Worm (Caenorhabditis elegans) whole organism, L3 larva: ENCODE data around the gene sap-140.

Source experiments
- ama-1 ChIP-seq: fragments of 150-350 bp; optimal IDR thresholded peaks from 2 replicates; lab custom pipeline; 2018
- fkh-10 ChIP-seq: sonication (generic microtip); optimal IDR thresholded peaks from 2 replicates; lab custom pipeline; 2017; ENCODE audit warnings: missing biosample characterization, missing genetic modification reagents, missing genetic modification characterization
- fos-1 ChIP-seq: fragments of 150-350 bp; optimal IDR thresholded peaks from 2 replicates; lab custom pipeline; 2014; ENCODE audit warnings: missing biosample characterization, missing genetic modification characterization
- lin-15B ChIP-seq: fragments of 150-350 bp; optimal IDR thresholded peaks from 2 replicates; lab custom pipeline; 2014; ENCODE audit warnings: missing biosample characterization, missing genetic modification characterization
- mml-1 ChIP-seq: fragments of 150-350 bp; sonication (generic microtip); optimal IDR thresholded peaks from 3 replicates; lab custom pipeline; 2014; ENCODE audit warnings: missing biosample characterization, missing genetic modification characterization
- nhr-25 ChIP-seq: sonication (generic microtip); optimal IDR thresholded peaks from 2 replicates; lab custom pipeline; 2017; ENCODE audit warnings: missing biosample characterization, missing genetic modification characterization
- nhr-76 ChIP-seq: fragments of 150-350 bp; sonication (generic microtip); optimal IDR thresholded peaks from 5 replicates; lab custom pipeline; 2014; ENCODE audit warnings: missing biosample characterization, missing genetic modification characterization
- skn-1 ChIP-seq: fragments of 150-350 bp; optimal IDR thresholded peaks from 2 replicates; lab custom pipeline; 2014; ENCODE audit warnings: missing biosample characterization, missing genetic modification characterization
- snpc-4 ChIP-seq: fragments of 150-350 bp; optimal IDR thresholded peaks from 2 replicates; lab custom pipeline; 2014; ENCODE audit warnings: missing biosample characterization, missing genetic modification characterization
- unc-62 ChIP-seq: fragments of 150-350 bp; sonication (generic microtip); optimal IDR thresholded peaks from 4 replicates; lab custom pipeline; 2014; ENCODE audit warnings: missing biosample characterization, missing genetic modification reagents, missing genetic modification characterization
- zag-1 ChIP-seq: fragments of 150-350 bp; optimal IDR thresholded peaks from 2 replicates; lab custom pipeline; 2014; ENCODE audit warnings: missing biosample characterization, missing genetic modification characterization

DNA sequence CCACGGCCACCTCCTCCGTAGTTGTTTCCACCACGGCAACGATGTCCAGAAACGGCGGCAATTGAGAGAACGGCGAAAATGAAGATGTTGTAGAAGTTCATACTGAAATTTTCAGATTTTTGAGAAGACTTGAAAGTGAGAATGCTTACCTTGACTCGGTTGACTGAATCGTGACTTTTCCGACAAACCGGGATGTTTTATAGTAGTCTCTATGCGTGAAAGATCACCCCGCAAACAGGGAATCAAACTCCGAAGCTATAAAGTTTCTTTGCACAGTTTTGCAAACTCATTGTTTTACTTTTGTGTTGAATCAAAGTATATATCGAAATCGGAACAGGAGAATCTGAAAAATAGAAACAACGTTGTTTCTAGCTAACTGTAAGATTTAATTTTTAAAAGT is 37.2 kb upstream of the sap-140 start, which contains the start of gene fipr-20:
- TF ChIP-seq fos-1 (tag; lab: Kevin White, UChicago) (no peak), nhr-25 (no peak), zag-1 (tag; lab: Kevin White, UChicago) (no peak), lin-15B (no peak), skn-1 (tag; lab: Kevin White, UChicago) (no peak), snpc-4 (tag; lab: Kevin White, UChicago) (no peak), fkh-10 (GFP tag; lab: Kevin White, UChicago) (no peak), nhr-76 (tag; lab: Kevin White, UChicago) (no peak), unc-62 (GFP tag; lab: Kevin White, UChicago) (no peak), ama-1 (lab: Kevin White, UChicago) (no peak), mml-1 (tag; lab: Kevin White, UChicago) (no peak)
